In genomic region chrX:19179696-19180255, dm6 we compare ENCODE assay signal across 1 fruit fly cellular context.
A peak's percentile ranks its signal among the peaks of the same experiment; 100 is the strongest.
TF ChIP-seq lines count a peak whose summit lies in the region.

CG7556 (minus strand) TSS chrX:19179830.
CG7453 (plus strand) TSS chrX:19180173.

TF ChIP-seq in whole organism, embryonic, 481 proteins besides CTCF, POLR2A, EP300 and RAD21 (continued from another document and continues in another):
- TF ChIP-seq Myb (GFP tag; optimal IDR thresholded peaks at IDR 0.05; lab: Kevin White, UChicago), result peak; percentile 54
- TF ChIP-seq CG7928 (GFP tag; optimal IDR thresholded peaks at IDR 0.05; lab: Kevin White, UChicago), result peak; percentile 32
- peak; percentile 31 for TF ChIP-seq CG15479 (GFP tag; optimal IDR thresholded peaks at IDR 0.05; lab: Kevin White, UChicago)
- peak; percentile 61; the same call in 1 of the 2 replicates for TF ChIP-seq HLH3B (GFP tag; IDR thresholded peaks at IDR 0.05; lab: Robert Waterston, UW)
- TF ChIP-seq CG8359 (GFP tag; optimal IDR thresholded peaks at IDR 0.05; lab: Kevin White, UChicago; ENCODE audit: borderline replicate concordance), result no peak
- TF ChIP-seq sob (GFP tag; IDR thresholded peaks at IDR 0.05; lab: Robert Waterston, UW), result peak; percentile 77
- peak; percentile 54 for TF ChIP-seq cwo (GFP tag; optimal IDR thresholded peaks at IDR 0.05; lab: Kevin White, UChicago)
- TF ChIP-seq CG5245 (GFP tag; optimal IDR thresholded peaks at IDR 0.05; lab: Kevin White, UChicago), result peak; percentile 64
- peak; percentile 84; the same call in 2 of the 3 replicates for TF ChIP-seq CG17361 (GFP tag; IDR thresholded peaks at IDR 0.05; lab: Robert Waterston, UW)
- TF ChIP-seq CG13894 (tag; optimal IDR thresholded peaks at IDR 0.05; lab: Kevin White, UChicago), result no peak
- TF ChIP-seq CG1233 (GFP tag; optimal IDR thresholded peaks at IDR 0.05; lab: Kevin White, UChicago), result peak; percentile 65
- no peak; the same call in 2 of the 3 replicates for TF ChIP-seq CG14050 (GFP tag; IDR thresholded peaks at IDR 0.05; lab: Robert Waterston, UW)
- TF ChIP-seq E2f2 (GFP tag; IDR thresholded peaks at IDR 0.05; lab: Robert Waterston, UW), result peak; percentile 45; the same call in 1 of the 2 replicates
- no peak for TF ChIP-seq CG6254 (GFP tag; optimal IDR thresholded peaks at IDR 0.05; lab: Kevin White, UChicago)
- peak; percentile 63; the same call in 1 of the 2 replicates for TF ChIP-seq CG31441 (GFP tag; IDR thresholded peaks at IDR 0.05; lab: Robert Waterston, UW)
- peak; percentile 58 for TF ChIP-seq CG18764 (GFP tag; optimal IDR thresholded peaks at IDR 0.05; lab: Kevin White, UChicago)
- no peak for TF ChIP-seq fd102C (GFP tag; optimal IDR thresholded peaks at IDR 0.05; lab: Kevin White, UChicago)
- TF ChIP-seq kni (GFP tag; optimal IDR thresholded peaks at IDR 0.05; lab: Kevin White, UChicago), result peak; percentile 7
- peak; percentile 63 for TF ChIP-seq CG7786 (GFP tag; optimal IDR thresholded peaks at IDR 0.05; lab: Kevin White, UChicago)
- TF ChIP-seq CG31224 (GFP tag; IDR thresholded peaks at IDR 0.05; lab: Robert Waterston, UW), result peak; percentile 45
- TF ChIP-seq CG2116 (GFP tag; optimal IDR thresholded peaks at IDR 0.05; lab: Kevin White, UChicago), result peak; percentile 86
- peak; percentile 20 for TF ChIP-seq Asciz (GFP tag; optimal IDR thresholded peaks at IDR 0.05; lab: Kevin White, UChicago)
- no peak for TF ChIP-seq dati (GFP tag; IDR thresholded peaks at IDR 0.05; lab: Robert Waterston, UW)
- peak; percentile 84 for TF ChIP-seq Xbp1 (GFP tag; optimal IDR thresholded peaks at IDR 0.05; lab: Kevin White, UChicago)
- peak; percentile 72 for TF ChIP-seq pum (GFP tag; optimal IDR thresholded peaks at IDR 0.05; lab: Kevin White, UChicago)
- no peak for TF ChIP-seq lov (optimal IDR thresholded peaks at IDR 0.05; lab: Kevin White, UChicago)
- TF ChIP-seq lov (GFP tag; IDR thresholded peaks at IDR 0.05; lab: Robert Waterston, UW), result no peak
- TF ChIP-seq CG17186 (GFP tag; optimal IDR thresholded peaks at IDR 0.05; lab: Kevin White, UChicago), result peak; percentile 23
- TF ChIP-seq ATbp (GFP tag; optimal IDR thresholded peaks at IDR 0.05; lab: Kevin White, UChicago), result no peak
- TF ChIP-seq cato (GFP tag; optimal IDR thresholded peaks at IDR 0.05; lab: Kevin White, UChicago; ENCODE audit: borderline replicate concordance), result peak; percentile 45
- TF ChIP-seq CG12942 (GFP tag; optimal IDR thresholded peaks at IDR 0.05; lab: Kevin White, UChicago), result peak; percentile 66
- peak; percentile 74 to 76 for TF ChIP-seq dpn (GFP tag; optimal IDR thresholded peaks at IDR 0.05; lab: Kevin White, UChicago)
- TF ChIP-seq ems (GFP tag; optimal IDR thresholded peaks at IDR 0.05; lab: Kevin White, UChicago), result peak; percentile 71
- peak; percentile 51 for TF ChIP-seq CG18011 (GFP tag; optimal IDR thresholded peaks at IDR 0.05; lab: Kevin White, UChicago)
- TF ChIP-seq CG13775 (GFP tag; optimal IDR thresholded peaks at IDR 0.05; lab: Kevin White, UChicago), result peak; percentile 83
- TF ChIP-seq Hsf (GFP tag; optimal IDR thresholded peaks at IDR 0.05; lab: Kevin White, UChicago), result peak; percentile 78
- TF ChIP-seq dmrt99B (tag; optimal IDR thresholded peaks at IDR 0.05; lab: Kevin White, UChicago), result peak; percentile 62
- TF ChIP-seq B-H2 (GFP tag; optimal IDR thresholded peaks at IDR 0.05; lab: Kevin White, UChicago), result peak; percentile 35
- TF ChIP-seq CG8478 (optimal IDR thresholded peaks at IDR 0.05; lab: Kevin White, UChicago), result no peak
- peak; percentile 53 for TF ChIP-seq CG1529 (GFP tag; optimal IDR thresholded peaks at IDR 0.05; lab: Kevin White, UChicago)
- TF ChIP-seq usp (GFP tag; optimal IDR thresholded peaks at IDR 0.05; lab: Kevin White, UChicago), result no peak
- peak; percentile 79 for TF ChIP-seq tio (GFP tag; optimal IDR thresholded peaks at IDR 0.05; lab: Kevin White, UChicago)
- peak; percentile 77 for TF ChIP-seq CG18262 (tag; optimal IDR thresholded peaks at IDR 0.05; lab: Kevin White, UChicago)
- peak; percentile 31; the same call in 1 of the 3 replicates for TF ChIP-seq CG11560 (tag; IDR thresholded peaks at IDR 0.05; lab: Robert Waterston, UW)
- peak; percentile 54 for TF ChIP-seq Mes4 (GFP tag; optimal IDR thresholded peaks at IDR 0.05; lab: Kevin White, UChicago)
- peak; percentile 17; the same call in 1 of the 2 replicates for TF ChIP-seq CG11085 (GFP tag; IDR thresholded peaks at IDR 0.05; lab: Robert Waterston, UW)
- TF ChIP-seq sim (GFP tag; IDR thresholded peaks at IDR 0.05; lab: Robert Waterston, UW), result no peak
- TF ChIP-seq CG10366 (GFP tag; IDR thresholded peaks at IDR 0.05; lab: Robert Waterston, UW), result peak; percentile 51
- TF ChIP-seq CG1647 (GFP tag; optimal IDR thresholded peaks at IDR 0.05; lab: Kevin White, UChicago), result peak; percentile 48
- no peak for TF ChIP-seq ERR (GFP tag; optimal IDR thresholded peaks at IDR 0.05; lab: Kevin White, UChicago)
- TF ChIP-seq Ada2b (GFP tag; IDR thresholded peaks at IDR 0.05; lab: Robert Waterston, UW), result peak; percentile 45; the same call in 1 of the 2 replicates
- no peak for TF ChIP-seq CG17912 (GFP tag; optimal IDR thresholded peaks at IDR 0.05; lab: Kevin White, UChicago)
- no peak; the same call in 1 of the 2 replicates for TF ChIP-seq Rx (GFP tag; IDR thresholded peaks at IDR 0.05; lab: Robert Waterston, UW)
- TF ChIP-seq scrt (GFP tag; optimal IDR thresholded peaks at IDR 0.05; lab: Kevin White, UChicago), result peak; percentile 28
- peak; percentile 14 for TF ChIP-seq CG13123 (GFP tag; optimal IDR thresholded peaks at IDR 0.05; lab: Kevin White, UChicago)
- TF ChIP-seq CG1792 (GFP tag; optimal IDR thresholded peaks at IDR 0.05; lab: Kevin White, UChicago), result no peak
- no peak for TF ChIP-seq corto (GFP tag; optimal IDR thresholded peaks at IDR 0.05; lab: Kevin White, UChicago)
- TF ChIP-seq tll (GFP tag; optimal IDR thresholded peaks at IDR 0.05; lab: Kevin White, UChicago), result no peak
- TF ChIP-seq ewg (GFP tag; optimal IDR thresholded peaks at IDR 0.05; lab: Kevin White, UChicago), result peak; percentile 64
- peak; percentile 48 for TF ChIP-seq NC2α (GFP tag; optimal IDR thresholded peaks at IDR 0.05; lab: Kevin White, UChicago)
- TF ChIP-seq CG8944 (GFP tag; optimal IDR thresholded peaks at IDR 0.05; lab: Kevin White, UChicago), result peak; percentile 74
- TF ChIP-seq CG2199 (GFP tag; IDR thresholded peaks at IDR 0.05; lab: Robert Waterston, UW), result no peak
- TF ChIP-seq Ets97D (GFP tag; optimal IDR thresholded peaks at IDR 0.05; lab: Kevin White, UChicago), result peak; percentile 61
- TF ChIP-seq CG8281 (tag; optimal IDR thresholded peaks at IDR 0.05; lab: Kevin White, UChicago), result no peak
- TF ChIP-seq Camta (GFP tag; optimal IDR thresholded peaks at IDR 0.05; lab: Kevin White, UChicago), result peak; percentile 62
- TF ChIP-seq CG2875 (GFP tag; optimal IDR thresholded peaks at IDR 0.05; lab: Kevin White, UChicago), result peak; percentile 29
- TF ChIP-seq chn (GFP tag; optimal IDR thresholded peaks at IDR 0.05; lab: Kevin White, UChicago), result peak; percentile 72
- TF ChIP-seq Fer1 (GFP tag; optimal IDR thresholded peaks at IDR 0.05; lab: Kevin White, UChicago), result peak; percentile 71
- peak; percentile 41; the same call in 1 of the 2 replicates for TF ChIP-seq CG14014 (GFP tag; IDR thresholded peaks at IDR 0.05; lab: Robert Waterston, UW)
- peak; percentile 96 for TF ChIP-seq sens (GFP tag; lab: Kevin White, UChicago)
- TF ChIP-seq CG4282 (GFP tag; optimal IDR thresholded peaks at IDR 0.05; lab: Kevin White, UChicago), result no peak
- TF ChIP-seq grau (tag; optimal IDR thresholded peaks at IDR 0.05; lab: Kevin White, UChicago), result peak; percentile 76
- peak; percentile 38; the same call in 1 of the 3 replicates for TF ChIP-seq H15 (GFP tag; IDR thresholded peaks at IDR 0.05; lab: Robert Waterston, UW)
- no peak for TF ChIP-seq Gsc (GFP tag; IDR thresholded peaks at IDR 0.05; lab: Robert Waterston, UW)
- peak; percentile 61 for TF ChIP-seq CG8924 (tag; optimal IDR thresholded peaks at IDR 0.05; lab: Kevin White, UChicago)
- TF ChIP-seq phol (tag; optimal IDR thresholded peaks at IDR 0.05; lab: Kevin White, UChicago), result peak; percentile 80
- peak; percentile 15 to 85 for TF ChIP-seq crp (GFP tag; optimal IDR thresholded peaks at IDR 0.05; lab: Kevin White, UChicago)
- peak; percentile 46 for TF ChIP-seq ssp (GFP tag; IDR thresholded peaks at IDR 0.05; lab: Robert Waterston, UW)
- peak; percentile 86 for TF ChIP-seq gem (tag; optimal IDR thresholded peaks at IDR 0.05; lab: Kevin White, UChicago)
- no peak for TF ChIP-seq Tbp (GFP tag; optimal IDR thresholded peaks at IDR 0.05; lab: Kevin White, UChicago)
- TF ChIP-seq CG12744 (GFP tag; optimal IDR thresholded peaks at IDR 0.05; lab: Kevin White, UChicago), result peak; percentile 41
- peak; percentile 79 for TF ChIP-seq CG2678 (tag; optimal IDR thresholded peaks at IDR 0.05; lab: Kevin White, UChicago)
- peak; percentile 63; the same call in 1 of the 2 replicates for TF ChIP-seq CG6272 (GFP tag; IDR thresholded peaks at IDR 0.05; lab: Robert Waterston, UW)
- TF ChIP-seq CG10979 (tag; optimal IDR thresholded peaks at IDR 0.05; lab: Kevin White, UChicago), result peak; percentile 66
- peak; percentile 65 for TF ChIP-seq trem (tag; optimal IDR thresholded peaks at IDR 0.05; lab: Kevin White, UChicago)
- no peak for TF ChIP-seq btn (GFP tag; optimal IDR thresholded peaks at IDR 0.05; lab: Kevin White, UChicago)
- no peak for TF ChIP-seq amos (GFP tag; IDR thresholded peaks at IDR 0.05; lab: Robert Waterston, UW; ENCODE audit: partially characterized antibody)
- peak; percentile 56; the same call in 1 of the 3 replicates for TF ChIP-seq ken (GFP tag; IDR thresholded peaks at IDR 0.05; lab: Robert Waterston, UW)
- TF ChIP-seq az2 (GFP tag; optimal IDR thresholded peaks at IDR 0.05; lab: Kevin White, UChicago), result peak; percentile 80
- no peak for TF ChIP-seq TFAM (GFP tag; optimal IDR thresholded peaks at IDR 0.05; lab: Kevin White, UChicago)
- peak; percentile 76 for TF ChIP-seq NfI (GFP tag; optimal IDR thresholded peaks at IDR 0.05; lab: Kevin White, UChicago)
- TF ChIP-seq Stat92E (GFP tag; optimal IDR thresholded peaks at IDR 0.05; lab: Kevin White, UChicago), result no peak
- peak; percentile 83 for TF ChIP-seq bab2 (GFP tag; optimal IDR thresholded peaks at IDR 0.05; lab: Kevin White, UChicago)
- TF ChIP-seq p53 (GFP tag; optimal IDR thresholded peaks at IDR 0.05; lab: Kevin White, UChicago), result peak; percentile 60
- TF ChIP-seq CG3995 (GFP tag; optimal IDR thresholded peaks at IDR 0.05; lab: Kevin White, UChicago), result peak; percentile 23
- TF ChIP-seq HHEX (GFP tag; optimal IDR thresholded peaks at IDR 0.05; lab: Kevin White, UChicago), result peak; percentile 37
- no peak for TF ChIP-seq ash1 (GFP tag; optimal IDR thresholded peaks at IDR 0.05; lab: Kevin White, UChicago)
- no peak for TF ChIP-seq Nf-YA (GFP tag; IDR thresholded peaks at IDR 0.05; lab: Robert Waterston, UW)
- peak; percentile 64 for TF ChIP-seq zf30C (GFP tag; optimal IDR thresholded peaks at IDR 0.05; lab: Kevin White, UChicago)
- peak; percentile 60 for TF ChIP-seq tgo (GFP tag; IDR thresholded peaks at IDR 0.05; lab: Robert Waterston, UW)
- no peak for TF ChIP-seq CG2129 (GFP tag; IDR thresholded peaks at IDR 0.05; lab: Robert Waterston, UW; ENCODE audit: partially characterized antibody)
- peak; percentile 42 for TF ChIP-seq caup (GFP tag; optimal IDR thresholded peaks at IDR 0.05; lab: Kevin White, UChicago; ENCODE audit: severe bottlenecking)
- peak; percentile 42 for TF ChIP-seq CG6683 (GFP tag; optimal IDR thresholded peaks at IDR 0.05; lab: Kevin White, UChicago)
- peak; percentile 77 for TF ChIP-seq CG13424 (tag; optimal IDR thresholded peaks at IDR 0.05; lab: Kevin White, UChicago)
- TF ChIP-seq CG11398 (GFP tag; optimal IDR thresholded peaks at IDR 0.05; lab: Kevin White, UChicago), result peak; percentile 60
- peak; percentile 74 for TF ChIP-seq CG18599 (GFP tag; optimal IDR thresholded peaks at IDR 0.05; lab: Kevin White, UChicago)
- no peak for TF ChIP-seq seq (GFP tag; IDR thresholded peaks at IDR 0.05; lab: Robert Waterston, UW)
- no peak for TF ChIP-seq dan (GFP tag; IDR thresholded peaks at IDR 0.05; lab: Robert Waterston, UW)
- TF ChIP-seq knrl (GFP tag; IDR thresholded peaks at IDR 0.05; lab: Robert Waterston, UW; ENCODE audit: partially characterized antibody), result no peak
- no peak for TF ChIP-seq pan (optimal IDR thresholded peaks at IDR 0.05; lab: Kevin White, UChicago)
- TF ChIP-seq pan (GFP tag; optimal IDR thresholded peaks at IDR 0.05 in 1 of 2, IDR thresholded peaks at IDR 0.05 in 1 of 2), result peak in 1 of 2 experiments; percentile 35
- TF ChIP-seq CG14441 (GFP tag; IDR thresholded peaks at IDR 0.05; lab: Robert Waterston, UW), result peak; percentile 57; the same call in 1 of the 2 replicates
- TF ChIP-seq Oaz (GFP tag; IDR thresholded peaks at IDR 0.05; lab: Robert Waterston, UW), result no peak
- peak; percentile 77 for TF ChIP-seq Dip3 (GFP tag; optimal IDR thresholded peaks at IDR 0.05; lab: Kevin White, UChicago)
- TF ChIP-seq CG9215 (GFP tag; IDR thresholded peaks at IDR 0.05; lab: Robert Waterston, UW), result peak; percentile 64
- no peak for TF ChIP-seq ttk (GFP tag; IDR thresholded peaks at IDR 0.05; lab: Robert Waterston, UW)
- no peak; the same call in 2 of the 3 replicates for TF ChIP-seq ci (GFP tag; IDR thresholded peaks at IDR 0.05; lab: Robert Waterston, UW)
- peak; percentile 57 for TF ChIP-seq HmgZ (tag; optimal IDR thresholded peaks at IDR 0.05; lab: Kevin White, UChicago)
- peak; percentile 47; the same call in 1 of the 2 replicates for TF ChIP-seq CG32772 (GFP tag; IDR thresholded peaks at IDR 0.05; lab: Robert Waterston, UW)
- peak; percentile 32 for TF ChIP-seq CG4404 (GFP tag; IDR thresholded peaks at IDR 0.05; lab: Robert Waterston, UW)
- TF ChIP-seq CG10267 (tag; optimal IDR thresholded peaks at IDR 0.05; lab: Kevin White, UChicago), result peak; percentile 76
- TF ChIP-seq dysf (GFP tag; IDR thresholded peaks at IDR 0.05; lab: Robert Waterston, UW), result peak; percentile 76
- TF ChIP-seq gro (GFP tag; optimal IDR thresholded peaks at IDR 0.05; lab: Kevin White, UChicago), result peak; percentile 66
- TF ChIP-seq gce (GFP tag; IDR thresholded peaks at IDR 0.05; lab: Robert Waterston, UW), result no peak
- TF ChIP-seq rib (GFP tag; IDR thresholded peaks at IDR 0.05; lab: Robert Waterston, UW), result no peak
- no peak for TF ChIP-seq oc (tag; optimal IDR thresholded peaks at IDR 0.05; lab: Kevin White, UChicago)
- TF ChIP-seq CG7963 (GFP tag; IDR thresholded peaks at IDR 0.05; lab: Robert Waterston, UW; ENCODE audit: partially characterized antibody), result no peak
- TF ChIP-seq CG15514 (GFP tag; optimal IDR thresholded peaks at IDR 0.05; lab: Kevin White, UChicago), result peak; percentile 65
- no peak for TF ChIP-seq exex (tag; optimal IDR thresholded peaks at IDR 0.05; lab: Kevin White, UChicago)
- TF ChIP-seq Lpt (GFP tag; optimal IDR thresholded peaks at IDR 0.05; lab: Kevin White, UChicago), result no peak
- no peak for TF ChIP-seq mirr (GFP tag; optimal IDR thresholded peaks at IDR 0.05; lab: Kevin White, UChicago)
